Worm (Caenorhabditis elegans) whole organism, L1 larva: ENCODE data around the gene F37B12.3.
A peak's percentile ranks its signal among the peaks of the same experiment; 100 is the strongest.

Experiments
- C04F5.9 ChIP-seq: sonication (generic microtip); optimal IDR thresholded peaks from 2 replicates; lab custom pipeline; 2016; ENCODE audit warnings: missing genetic modification characterization, missing compliant biosample characterization
- C16A3.4 ChIP-seq: fragments of 150-350 bp; optimal IDR thresholded peaks from 2 replicates; lab custom pipeline; 2014; ENCODE audit warnings: missing biosample characterization, missing genetic modification characterization
- alr-1 ChIP-seq: fragments of 200-800 bp; sonication (Bioruptor generic); optimal IDR thresholded peaks from 2 replicates; lab custom pipeline; 2018; ENCODE audit warnings: borderline replicate concordance, mild to moderate bottlenecking, missing genetic modification characterization, missing compliant biosample characterization
- ama-1 ChIP-seq: fragments of 150-350 bp; optimal IDR thresholded peaks from 2 replicates; lab custom pipeline; 2014
- blmp-1 ChIP-seq: fragments of 150-350 bp; optimal IDR thresholded peaks from 2 replicates; lab custom pipeline; 2014; ENCODE audit warnings: missing biosample characterization, missing genetic modification characterization
- dsc-1 ChIP-seq: sonication (generic microtip); optimal IDR thresholded peaks from 2 replicates; lab custom pipeline; 2016; ENCODE audit warnings: mild to moderate bottlenecking, missing genetic modification characterization, missing compliant biosample characterization
- efl-1 ChIP-seq, 4 experiments: fragments of 150-350 bp; optimal IDR thresholded peaks in 3 of 4; peaks in 1 of 4; 1 replicate in 1 of 4; 2 replicates in 3 of 4; lab custom pipeline; 2014; ENCODE audit warnings: missing biosample characterization in 2 of 4, missing genetic modification characterization in 2 of 4, missing genetic modification reagents in 2 of 4
- egl-27 ChIP-seq, 2 experiments: fragments of 150-350 bp in 1 of 2; sonication (generic microtip); optimal IDR thresholded peaks; 3 replicates each; lab custom pipeline; 2017 to 2018; ENCODE audit warnings: missing biosample characterization in 2 of 2, missing genetic modification characterization in 2 of 2, missing genetic modification reagents in 2 of 2
- elt-3 ChIP-seq, 6 experiments: fragments of 150-350 bp in 1 of 6; sonication (generic microtip); optimal IDR thresholded peaks; 2 replicates each; lab custom pipeline; 2017 to 2018; ENCODE audit warnings: missing biosample characterization in 6 of 6, missing genetic modification characterization in 6 of 6, inconsistent platforms in 1 of 6
- fkh-4 ChIP-seq: sonication (generic microtip); optimal IDR thresholded peaks from 2 replicates; lab custom pipeline; 2016; ENCODE audit warnings: missing compliant biosample characterization, missing genetic modification characterization, borderline replicate concordance
- fkh-8 ChIP-seq: sonication (generic microtip); optimal IDR thresholded peaks from 2 replicates; lab custom pipeline; 2016; ENCODE audit warnings: mild to moderate bottlenecking, missing genetic modification characterization, missing compliant biosample characterization
- fos-1 ChIP-seq: fragments of 150-350 bp; optimal IDR thresholded peaks from 2 replicates; lab custom pipeline; 2014; ENCODE audit warnings: missing biosample characterization, missing genetic modification characterization
- irx-1 ChIP-seq: sonication (generic microtip); optimal IDR thresholded peaks from 2 replicates; lab custom pipeline; 2016; ENCODE audit warnings: missing genetic modification characterization, missing compliant biosample characterization
- lin-13 ChIP-seq: fragments of 150-350 bp; optimal IDR thresholded peaks from 2 replicates; lab custom pipeline; 2014; ENCODE audit warnings: missing biosample characterization, missing genetic modification reagents, missing genetic modification characterization
- lin-14 ChIP-seq: fragments of 200-800 bp; sonication (Bioruptor generic); optimal IDR thresholded peaks from 2 replicates; lab custom pipeline; 2018; ENCODE audit warnings: mild to moderate bottlenecking, missing genetic modification characterization, moderate library complexity, missing compliant biosample characterization
- nhr-11 ChIP-seq: fragments of 150-350 bp; optimal IDR thresholded peaks from 2 replicates; lab custom pipeline; 2014; ENCODE audit warnings: missing biosample characterization, missing genetic modification characterization
- nhr-12 ChIP-seq: sonication (generic microtip); optimal IDR thresholded peaks from 2 replicates; lab custom pipeline; 2017; ENCODE audit warnings: missing biosample characterization, missing genetic modification characterization
- nhr-19 ChIP-seq: fragments of 200-800 bp; sonication (Bioruptor generic); conservative IDR thresholded peaks from 2 replicates; pipeline ENCODE4 v1.3.6; 2022; ENCODE audit warnings: missing genetic modification characterization, missing compliant biosample characterization
- nhr-71 ChIP-seq: sonication (generic microtip); optimal IDR thresholded peaks from 2 replicates; lab custom pipeline; 2016; ENCODE audit warnings: mild to moderate bottlenecking, missing genetic modification characterization, moderate library complexity, missing compliant biosample characterization
- nhr-85 ChIP-seq: sonication (generic microtip); peaks from one replicate; lab custom pipeline; 2016; ENCODE audit warnings: missing genetic modification characterization, inconsistent platforms, missing compliant biosample characterization
- pag-3 ChIP-seq: sonication (generic microtip); optimal IDR thresholded peaks from 2 replicates; lab custom pipeline; 2017; ENCODE audit warnings: missing genetic modification characterization, mild to moderate bottlenecking, missing compliant biosample characterization, antibody characterized with exemption, borderline replicate concordance; ENCODE audit not compliant: insufficient read depth
- pqm-1 ChIP-seq: sonication (generic microtip); optimal IDR thresholded peaks from 3 replicates; lab custom pipeline; 2017; ENCODE audit warnings: missing biosample characterization, missing genetic modification characterization
- rnt-1 ChIP-seq: sonication (generic microtip); optimal IDR thresholded peaks from 2 replicates; lab custom pipeline; 2016; ENCODE audit warnings: mild to moderate bottlenecking, missing genetic modification characterization, moderate library complexity, missing compliant biosample characterization
- skn-1 ChIP-seq: fragments of 150-350 bp; optimal IDR thresholded peaks from 2 replicates; lab custom pipeline; 2014; ENCODE audit warnings: missing biosample characterization, missing genetic modification characterization
- sox-4 ChIP-seq: sonication (generic microtip); optimal IDR thresholded peaks from 2 replicates; lab custom pipeline; 2016; ENCODE audit warnings: missing genetic modification characterization, missing compliant biosample characterization
- sup-37 ChIP-seq: fragments of 200-800 bp; sonication (Bioruptor generic); optimal IDR thresholded peaks from 2 replicates; lab custom pipeline; 2018; ENCODE audit warnings: mild to moderate bottlenecking, missing genetic modification characterization, missing compliant biosample characterization
- swsn-7 ChIP-seq: sonication (generic microtip); optimal IDR thresholded peaks from 2 replicates; lab custom pipeline; 2016; ENCODE audit warnings: missing genetic modification characterization, missing compliant biosample characterization
- tbx-2 ChIP-seq: sonication (generic microtip); optimal IDR thresholded peaks from 2 replicates; lab custom pipeline; 2016; ENCODE audit warnings: missing genetic modification characterization, missing compliant biosample characterization
- unc-130 ChIP-seq: fragments of 150-350 bp; optimal IDR thresholded peaks from 2 replicates; lab custom pipeline; 2017; ENCODE audit warnings: missing biosample characterization, missing genetic modification characterization, inconsistent platforms
- unc-62 ChIP-seq: fragments of 150-350 bp; optimal IDR thresholded peaks from 2 replicates; lab custom pipeline; 2014; ENCODE audit warnings: missing biosample characterization, missing genetic modification reagents, missing genetic modification characterization
- ztf-4 ChIP-seq: fragments of 150-350 bp; optimal IDR thresholded peaks from 2 replicates; lab custom pipeline; 2014; ENCODE audit warnings: missing biosample characterization, missing genetic modification characterization

Gene F37B12.3

ce11 chrII:9078351-9078750, 37.1 kb upstream of the F37B12.3 start:
- TF ChIP-seq unc-130 (tag; lab: Kevin White, UChicago) (no peak), ama-1 (lab: Kevin White, UChicago) (no peak), egl-27 (tag; optimal IDR thresholded peaks at IDR 0.05; lab: Kevin White, UChicago) (no peak), lin-13 (GFP tag; lab: Kevin White, UChicago) (no peak), fos-1 (tag; lab: Kevin White, UChicago) (no peak), alr-1 (tag; lab: Kevin White, UChicago) (no peak), nhr-85 (tag; lab: Kevin White, UChicago) (no peak), pag-3 (tag; lab: Kevin White, UChicago) (peak; percentile 23), fkh-8 (tag; lab: Kevin White, UChicago) (no peak), unc-62 (GFP tag; lab: Kevin White, UChicago) (no peak), tbx-2 (tag; lab: Kevin White, UChicago) (no peak), sox-4 (tag; lab: Kevin White, UChicago) (no peak), nhr-12 (tag; lab: Kevin White, UChicago) (no peak), lin-14 (GFP tag; lab: Kevin White, UChicago) (peak; percentile 56), dsc-1 (tag; lab: Kevin White, UChicago) (no peak), C04F5.9 (tag; lab: Kevin White, UChicago) (no peak), rnt-1 (tag; lab: Kevin White, UChicago) (peak; percentile 31), sup-37 (GFP tag; lab: Kevin White, UChicago) (no peak), nhr-71 (tag; lab: Kevin White, UChicago) (peak; percentile 25), elt-3 (tag; optimal IDR thresholded peaks at IDR 0.05; lab: Kevin White, UChicago) (no peak), nhr-19 (GFP tag; lab: Robert Waterston, UW) (no peak)

ce11 chrII:9076098-9076879, 35.1 kb upstream of the F37B12.3 start:
- no peak for TF ChIP-seq pag-3 (tag; lab: Kevin White, UChicago)
- no peak for TF ChIP-seq nhr-12 (tag; lab: Kevin White, UChicago)
- no peak for TF ChIP-seq efl-1 (optimal IDR thresholded peaks at IDR 0.05; lab: Kevin White, UChicago)
- peak in 1 of 2 experiments; percentile 44 for TF ChIP-seq efl-1 (GFP tag; optimal IDR thresholded peaks at IDR 0.05 in 1 of 2; lab: Kevin White, UChicago)
- peak; percentile 4 for TF ChIP-seq blmp-1 (tag; lab: Kevin White, UChicago)
- peak; percentile 56 for TF ChIP-seq lin-14 (GFP tag; lab: Kevin White, UChicago)
- peak; percentile 29 for TF ChIP-seq rnt-1 (tag; lab: Kevin White, UChicago)
- TF ChIP-seq nhr-71 (tag; lab: Kevin White, UChicago) = peak; percentile 16
- TF ChIP-seq, all 84 proteins: peak for 5

- no peak for TF ChIP-seq swsn-7 (tag; lab: Kevin White, UChicago)
- TF ChIP-seq blmp-1 (tag; lab: Kevin White, UChicago) = no peak
- no peak for TF ChIP-seq efl-1 (optimal IDR thresholded peaks at IDR 0.05; lab: Kevin White, UChicago)
- TF ChIP-seq efl-1 (GFP tag; optimal IDR thresholded peaks at IDR 0.05 in 1 of 2; lab: Kevin White, UChicago) = peak in 1 of 2 experiments; percentile 21
- no peak for TF ChIP-seq nhr-19 (GFP tag; lab: Robert Waterston, UW)
Observed at ce11 chrII:9074492-9074891, 33.3 kb upstream of the F37B12.3 start.

- peak; percentile 72 for TF ChIP-seq blmp-1 (tag; lab: Kevin White, UChicago)
- peak; percentile 6 for TF ChIP-seq dsc-1 (tag; lab: Kevin White, UChicago)
- no peak for TF ChIP-seq ztf-4 (tag; lab: Kevin White, UChicago)
- TF ChIP-seq nhr-11 (tag; lab: Kevin White, UChicago) = no peak
Observed at ce11 chrII:9072769-9073168, 31.6 kb upstream of the F37B12.3 start.

- no peak for TF ChIP-seq irx-1 (tag; lab: Kevin White, UChicago)
- TF ChIP-seq pqm-1 (tag; lab: Kevin White, UChicago) = no peak
- TF ChIP-seq elt-3 (tag; optimal IDR thresholded peaks at IDR 0.05; lab: Kevin White, UChicago) = no peak
- no peak for TF ChIP-seq skn-1 (tag; lab: Kevin White, UChicago)
- TF ChIP-seq fkh-4 = no peak
- no peak for TF ChIP-seq C16A3.4
- TF ChIP-seq, all 84 proteins: peak for 0
Observed at ce11 chrII:9070740-9071139, 29.5 kb upstream of the F37B12.3 start, which contains the start of gene T24B8.4. T24B8.4 (minus strand) TSS chrII:9070840.
